Worm (Caenorhabditis elegans) whole organism, L1 larva: Measurements from ENCODE around the gene eppl-1.

Experiments
- aly-2 ChIP-seq: fragments of 150-350 bp; optimal IDR thresholded peaks from 2 replicates; lab custom pipeline; 2014; ENCODE audit warnings: missing biosample characterization, missing genetic modification characterization
- elt-2 ChIP-seq: sonication (generic microtip); optimal IDR thresholded peaks from 2 replicates; lab custom pipeline; 2016; ENCODE audit warnings: missing genetic modification characterization, mild to moderate bottlenecking, inconsistent platforms, missing compliant biosample characterization, missing genetic modification reagents
- fos-1 ChIP-seq: fragments of 150-350 bp; optimal IDR thresholded peaks from 2 replicates; lab custom pipeline; 2014; ENCODE audit warnings: missing biosample characterization, missing genetic modification characterization
- lin-13 ChIP-seq: fragments of 150-350 bp; optimal IDR thresholded peaks from 2 replicates; lab custom pipeline; 2014; ENCODE audit warnings: missing biosample characterization, missing genetic modification reagents, missing genetic modification characterization
- nhr-76 ChIP-seq: sonication (generic microtip); optimal IDR thresholded peaks from 2 replicates; lab custom pipeline; 2017; ENCODE audit warnings: missing biosample characterization, missing genetic modification characterization
- snpc-4 ChIP-seq: fragments of 150-350 bp; optimal IDR thresholded peaks from 2 replicates; lab custom pipeline; 2014; ENCODE audit warnings: missing biosample characterization, missing genetic modification characterization
- sox-4 ChIP-seq: sonication (generic microtip); optimal IDR thresholded peaks from 2 replicates; lab custom pipeline; 2016; ENCODE audit warnings: missing genetic modification characterization, missing compliant biosample characterization
- unc-130 ChIP-seq: fragments of 150-350 bp; optimal IDR thresholded peaks from 2 replicates; lab custom pipeline; 2017; ENCODE audit warnings: missing biosample characterization, missing genetic modification characterization, inconsistent platforms
- unc-62 ChIP-seq: fragments of 150-350 bp; optimal IDR thresholded peaks from 2 replicates; lab custom pipeline; 2014; ENCODE audit warnings: missing biosample characterization, missing genetic modification reagents, missing genetic modification characterization
- ztf-4 ChIP-seq: fragments of 150-350 bp; optimal IDR thresholded peaks from 2 replicates; lab custom pipeline; 2014; ENCODE audit warnings: missing biosample characterization, missing genetic modification characterization

DNA sequence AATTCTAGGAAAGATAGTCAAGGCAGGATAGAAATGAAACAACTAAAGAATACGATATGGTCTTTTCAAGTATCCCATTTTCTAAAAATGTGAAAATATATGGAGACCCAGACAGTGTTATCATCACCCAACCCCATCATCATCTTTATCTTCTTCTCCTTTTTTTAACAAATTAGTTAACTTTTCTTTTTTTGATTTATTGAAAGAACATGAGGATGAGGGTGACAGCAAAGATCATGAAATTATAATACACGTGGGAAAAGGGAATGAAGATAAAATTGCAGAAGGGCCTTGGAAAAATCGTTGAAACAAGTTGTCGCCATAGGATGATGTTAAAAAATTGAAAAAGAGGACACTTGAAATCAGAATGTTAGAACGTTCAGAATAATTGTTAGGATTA, 12.6 kb upstream of the eppl-1 start:
- no peak for TF ChIP-seq sox-4 (tag; lab: Kevin White, UChicago)
- no peak for TF ChIP-seq aly-2 (tag; lab: Kevin White, UChicago)
- TF ChIP-seq elt-2: no peak
- TF ChIP-seq lin-13: no peak
- TF ChIP-seq fos-1 (tag; lab: Kevin White, UChicago): no peak
- TF ChIP-seq unc-62 (GFP tag; lab: Kevin White, UChicago): no peak
- no peak for TF ChIP-seq unc-130 (tag; lab: Kevin White, UChicago)
- no peak for TF ChIP-seq nhr-76 (tag; lab: Kevin White, UChicago)
- no peak for TF ChIP-seq snpc-4 (tag; lab: Kevin White, UChicago)
- no peak for TF ChIP-seq ztf-4
